Fruit fly (Drosophila melanogaster): ENCODE measurements around the gene CG14089.

Gene CG14089

dm6 chr3L:19263480-19264140 lies 17.0 kb downstream of the CG14089 start, which contains the start of the genes CG42374 and Mettl5 (continued):
- TF ChIP-seq p53 (GFP tag; optimal IDR thresholded peaks at IDR 0.05) (no peak), btn (GFP tag; optimal IDR thresholded peaks at IDR 0.05) (no peak), bcd (GFP tag; optimal IDR thresholded peaks at IDR 0.05) (peak; percentile 21), Ets65A (GFP tag) (no peak), CG7556 (GFP tag; optimal IDR thresholded peaks at IDR 0.05) (peak; percentile 62), Rx (GFP tag; IDR thresholded peaks at IDR 0.05) (no peak), hkb (optimal IDR thresholded peaks at IDR 0.05) (no peak), hkb (GFP tag; IDR thresholded peaks at IDR 0.05) (peak; percentile 82), vnd (GFP tag; IDR thresholded peaks at IDR 0.05; ENCODE audit: partially characterized antibody) (no peak), zfh2 (GFP tag; optimal IDR thresholded peaks at IDR 0.05) (no peak), unpg (GFP tag; optimal IDR thresholded peaks at IDR 0.05) (peak; percentile 69), ttk (GFP tag; IDR thresholded peaks at IDR 0.05) (no peak), CG17802 (tag; optimal IDR thresholded peaks at IDR 0.05) (no peak), CG12236 (GFP tag; optimal IDR thresholded peaks at IDR 0.05) (no peak), E2f2 (GFP tag; IDR thresholded peaks at IDR 0.05) (peak; percentile 30; the same call in 1 of the 2 replicates), Hr39 (optimal IDR thresholded peaks at IDR 0.05) (no peak), CG10654 (GFP tag; optimal IDR thresholded peaks at IDR 0.05) (no peak), fu2 (GFP tag; optimal IDR thresholded peaks at IDR 0.05) (no peak), Blimp-1 (GFP tag; optimal IDR thresholded peaks at IDR 0.05) (peak; percentile 18), bbx (GFP tag; IDR thresholded peaks at IDR 0.05; ENCODE audit: partially characterized antibody) (no peak), crol (GFP tag; IDR thresholded peaks at IDR 0.05) (no peak), CG17361 (GFP tag; IDR thresholded peaks at IDR 0.05) (no peak), lbe (GFP tag; optimal IDR thresholded peaks at IDR 0.05) (no peak), twi (tag; optimal IDR thresholded peaks at IDR 0.05) (no peak), trem (tag; optimal IDR thresholded peaks at IDR 0.05) (no peak), chinmo (GFP tag; IDR thresholded peaks at IDR 0.05; ENCODE audit: partially characterized antibody) (no peak), pzg (GFP tag; optimal IDR thresholded peaks at IDR 0.05) (no peak), CG4360 (GFP tag; IDR thresholded peaks at IDR 0.05) (peak; percentile 91), CG2875 (GFP tag; optimal IDR thresholded peaks at IDR 0.05) (no peak), HLH54F (GFP tag; optimal IDR thresholded peaks at IDR 0.05) (no peak), Lpt (GFP tag; optimal IDR thresholded peaks at IDR 0.05) (no peak), odd (GFP tag; optimal IDR thresholded peaks at IDR 0.05) (no peak), H15 (GFP tag; IDR thresholded peaks at IDR 0.05) (no peak), NFAT (GFP tag; IDR thresholded peaks at IDR 0.05) (no peak), eve (GFP tag; optimal IDR thresholded peaks at IDR 0.05) (no peak), ara (GFP tag; IDR thresholded peaks at IDR 0.05) (peak; percentile 39; the same call in 1 of the 2 replicates), pb (GFP tag; optimal IDR thresholded peaks at IDR 0.05) (no peak), CG8765 (GFP tag; IDR thresholded peaks at IDR 0.05) (no peak), stc (GFP tag; IDR thresholded peaks at IDR 0.05) (peak; percentile 61; the same call in 1 of the 2 replicates), run (tag; optimal IDR thresholded peaks at IDR 0.05) (no peak), grau (tag; optimal IDR thresholded peaks at IDR 0.05) (peak; percentile 51), Hand (GFP tag; optimal IDR thresholded peaks at IDR 0.05) (no peak), zfh1 (GFP tag; IDR thresholded peaks at IDR 0.05) (peak; percentile 70; the same call in 1 of the 3 replicates), CG3163 (GFP tag; optimal IDR thresholded peaks at IDR 0.05) (no peak), ham (GFP tag; IDR thresholded peaks at IDR 0.05) (no peak), sima (GFP tag; optimal IDR thresholded peaks at IDR 0.05) (no peak), Ssrp (tag; optimal IDR thresholded peaks at IDR 0.05) (peak; percentile 31), exex (tag; optimal IDR thresholded peaks at IDR 0.05) (no peak), CG10209 (GFP tag; optimal IDR thresholded peaks at IDR 0.05) (peak; percentile 46), pum (GFP tag; optimal IDR thresholded peaks at IDR 0.05) (no peak), corto (GFP tag; optimal IDR thresholded peaks at IDR 0.05) (no peak), CG3407 (GFP tag; optimal IDR thresholded peaks at IDR 0.05) (peak; percentile 7)
